Worm (Caenorhabditis elegans): ENCODE measurements around the gene W01B6.4.

ce11 chrIV:10072527-10072926, 2.7 kb upstream of the W01B6.4 start, which contains the start of gene W01B6.3:
- TF ChIP-seq tbx-37 (GFP tag; conservative IDR thresholded peaks at IDR 0.05) (no peak), ama-1 (optimal IDR thresholded peaks at IDR 0.05) (no peak), flt-1 (GFP tag; IDR thresholded peaks at IDR 0.05) (no peak), tra-4 (tag; optimal IDR thresholded peaks at IDR 0.05) (no peak)
